Fruit fly (Drosophila melanogaster) whole organism, embryonic: ENCODE data around the gene CG3040.

ENCODE experiments used
- Abd-B ChIP-seq: fragments of 200-800 bp; sonication (Bioruptor generic); optimal IDR thresholded peaks from 2 replicates; lab custom pipeline; 2018; ENCODE audit warnings: missing biosample characterization, mild to moderate bottlenecking, missing genetic modification characterization, moderate library complexity
- Atf6 ChIP-seq: fragments of 200-800 bp; sonication (Bioruptor generic); IDR thresholded peaks from 2 replicates; pipeline ENCODE4 v1.3.6; 2022; ENCODE audit warnings: missing biosample characterization, missing genetic modification characterization
- B-H1 ChIP-seq: fragments of 200-800 bp; sonication (Bioruptor generic); IDR thresholded peaks from 3 replicates; pipeline ENCODE4 v1.3.6; 2022; ENCODE audit warnings: missing biosample characterization, missing genetic modification characterization
- B-H2 ChIP-seq: fragments of 200-800 bp; sonication (Bioruptor generic); optimal IDR thresholded peaks from 2 replicates; lab custom pipeline; 2018; ENCODE audit warnings: missing biosample characterization, mild to moderate bottlenecking, missing genetic modification characterization
- BEAF-32 ChIP-seq: fragments of 200-800 bp; sonication (Bioruptor generic); optimal IDR thresholded peaks from 3 replicates; lab custom pipeline; 2017; ENCODE audit warnings: missing biosample characterization, missing genetic modification characterization, mild to moderate bottlenecking, moderate library complexity, missing genetic modification reagents
- CG10979 ChIP-seq: fragments of 200-800 bp; sonication (Bioruptor generic); optimal IDR thresholded peaks from 2 replicates; lab custom pipeline; 2018; ENCODE audit warnings: missing biosample characterization, mild to moderate bottlenecking, missing genetic modification characterization, moderate library complexity
- CG12219 ChIP-seq: fragments of 200-800 bp; sonication (Bioruptor generic); optimal IDR thresholded peaks from 3 replicates; lab custom pipeline; 2018; ENCODE audit warnings: missing biosample characterization, mild to moderate bottlenecking, missing genetic modification characterization
- CG12236 ChIP-seq: fragments of 200-800 bp; sonication (Bioruptor generic); optimal IDR thresholded peaks from 2 replicates; lab custom pipeline; 2016; ENCODE audit warnings: missing biosample characterization, missing genetic modification characterization
- CG12942 ChIP-seq: fragments of 200-800 bp; sonication (Bioruptor generic); optimal IDR thresholded peaks from 3 replicates; lab custom pipeline; 2016; ENCODE audit warnings: missing biosample characterization, missing genetic modification characterization
- CG13287 ChIP-seq: fragments of 200-800 bp; sonication (Bioruptor generic); IDR thresholded peaks from 2 replicates; pipeline ENCODE4 v1.3.6; 2022; ENCODE audit warnings: missing biosample characterization, missing genetic modification characterization; ENCODE audit not compliant: partially characterized antibody
- CG17612 ChIP-seq: fragments of 200-800 bp; sonication (Bioruptor generic); IDR thresholded peaks from 2 replicates; pipeline ENCODE4 v1.3.6; 2022; ENCODE audit warnings: missing biosample characterization, missing genetic modification characterization
- CG18599 ChIP-seq: fragments of 200-800 bp; sonication (Bioruptor generic); optimal IDR thresholded peaks from 3 replicates; lab custom pipeline; 2017; ENCODE audit warnings: missing biosample characterization, missing genetic modification characterization, mild to moderate bottlenecking, moderate library complexity, missing genetic modification reagents
- CG2120 ChIP-seq: fragments of 200-800 bp; sonication (Bioruptor generic); optimal IDR thresholded peaks from 3 replicates; lab custom pipeline; 2016; ENCODE audit warnings: missing biosample characterization, missing genetic modification characterization
- CG2712 ChIP-seq: fragments of 200-800 bp; optimal IDR thresholded peaks from 3 replicates; lab custom pipeline; 2019; ENCODE audit warnings: missing biosample characterization, mild to moderate bottlenecking, missing genetic modification characterization, moderate library complexity
- CG3065 ChIP-seq: fragments of 200-800 bp; sonication (Bioruptor generic); optimal IDR thresholded peaks from 2 replicates; lab custom pipeline; 2016; ENCODE audit warnings: missing biosample characterization, missing genetic modification characterization
- CG32532 ChIP-seq: fragments of 200-800 bp; sonication (Bioruptor generic); IDR thresholded peaks from 2 replicates; pipeline ENCODE4 v1.3.6; 2022; ENCODE audit warnings: missing biosample characterization, missing genetic modification characterization
- CG3407 ChIP-seq: fragments of 200-800 bp; sonication (Bioruptor generic); optimal IDR thresholded peaks from 2 replicates; lab custom pipeline; 2018; ENCODE audit warnings: missing biosample characterization, mild to moderate bottlenecking, missing genetic modification characterization
- CG3726 ChIP-seq: fragments of 200-800 bp; sonication (Bioruptor generic); IDR thresholded peaks from 3 replicates; pipeline ENCODE4, ENCODE4 v1.3.6; 2022; ENCODE audit warnings: missing biosample characterization, missing genetic modification characterization
- CG3995 ChIP-seq: fragments of 200-800 bp; sonication (Bioruptor generic); optimal IDR thresholded peaks from 3 replicates; lab custom pipeline; 2016; ENCODE audit warnings: missing biosample characterization, missing genetic modification characterization
- CG4282 ChIP-seq: fragments of 200-800 bp; sonication (Bioruptor generic); optimal IDR thresholded peaks from 2 replicates; lab custom pipeline; 2016; ENCODE audit warnings: missing biosample characterization, missing genetic modification characterization
- CG4707 ChIP-seq: fragments of 200-800 bp; sonication (Bioruptor generic); optimal IDR thresholded peaks from 2 replicates; lab custom pipeline; 2018; ENCODE audit warnings: missing biosample characterization, mild to moderate bottlenecking, missing genetic modification characterization, moderate library complexity
- CG8290 ChIP-seq, 3 experiments: fragments of 200-800 bp; sonication (Bioruptor generic); optimal IDR thresholded peaks; 2 replicates each; lab custom pipeline; 2016 to 2019; ENCODE audit warnings: missing biosample characterization in 3 of 3, missing genetic modification characterization in 3 of 3, mild to moderate bottlenecking in 2 of 3, moderate library complexity in 1 of 3
- CG8924 ChIP-seq: fragments of 200-800 bp; optimal IDR thresholded peaks from 3 replicates; lab custom pipeline; 2019; ENCODE audit warnings: missing biosample characterization, mild to moderate bottlenecking, missing genetic modification characterization, moderate library complexity
- CrebB ChIP-seq: fragments of 200-800 bp; sonication (Bioruptor generic); optimal IDR thresholded peaks from 3 replicates; lab custom pipeline; 2018; ENCODE audit warnings: missing biosample characterization, mild to moderate bottlenecking, missing genetic modification characterization
- Fer2 ChIP-seq: fragments of 200-800 bp; sonication (Bioruptor generic); optimal IDR thresholded peaks from 2 replicates; lab custom pipeline; 2018; ENCODE audit warnings: missing biosample characterization, mild to moderate bottlenecking, missing genetic modification characterization, moderate library complexity
- Mad ChIP-seq: fragments of 200-800 bp; sonication (Bioruptor generic); optimal IDR thresholded peaks from 2 replicates; lab custom pipeline; 2016; ENCODE audit warnings: missing biosample characterization, missing genetic modification characterization
- Oli ChIP-seq: fragments of 200-800 bp; sonication (Bioruptor generic); optimal IDR thresholded peaks from 2 replicates; lab custom pipeline; 2018; ENCODE audit warnings: missing biosample characterization, mild to moderate bottlenecking, missing genetic modification characterization, moderate library complexity
- Scr ChIP-seq: fragments of 200-800 bp; sonication (Bioruptor generic); IDR thresholded peaks from 2 replicates; pipeline ENCODE4 v1.3.6; 2022; ENCODE audit warnings: missing biosample characterization, missing genetic modification characterization; ENCODE audit not compliant: partially characterized antibody
- Stat92E ChIP-seq, 3 experiments: fragments of >200 bp in 2 of 3; fragments of 200-800 bp in 1 of 3; sonication (Bioruptor generic) in 1 of 3; optimal IDR thresholded peaks; 2 replicates each; lab custom pipeline; 2017 to 2019; ENCODE audit warnings: missing biosample characterization in 3 of 3, missing genetic modification characterization in 3 of 3, mild to moderate bottlenecking in 1 of 3, moderate library complexity in 1 of 3
- Trl ChIP-seq, 3 experiments: fragments of >200 bp in 2 of 3; fragments of 200-800 bp in 1 of 3; sonication (Bioruptor generic) in 1 of 3; optimal IDR thresholded peaks; 2 replicates in 1 of 3; 3 replicates in 2 of 3; lab custom pipeline; 2016 to 2017; ENCODE audit warnings: missing biosample characterization in 1 of 3, missing genetic modification characterization in 1 of 3
- bbx ChIP-seq: fragments of 200-800 bp; sonication (Bioruptor generic); IDR thresholded peaks from 2 replicates; pipeline ENCODE4 v1.3.6; 2022; ENCODE audit warnings: missing biosample characterization, missing genetic modification characterization; ENCODE audit not compliant: partially characterized antibody
- chm ChIP-seq: fragments of 200-800 bp; sonication (Bioruptor generic); IDR thresholded peaks from 2 replicates; pipeline ENCODE4 v1.3.6; 2022; ENCODE audit warnings: missing biosample characterization, missing genetic modification characterization
- croc ChIP-seq: fragments of 200-800 bp; sonication (Bioruptor generic); conservative IDR thresholded peaks from 3 replicates; pipeline ENCODE4 v1.3.6; 2022; ENCODE audit warnings: missing biosample characterization, missing genetic modification characterization
- crp ChIP-seq, 2 experiments: fragments of 200-800 bp; sonication (Bioruptor generic); optimal IDR thresholded peaks; 2 replicates in 1 of 2; 3 replicates in 1 of 2; lab custom pipeline; 2017; ENCODE audit warnings: missing biosample characterization in 2 of 2, missing genetic modification characterization in 2 of 2, mild to moderate bottlenecking in 1 of 2, moderate library complexity in 1 of 2
- cwo ChIP-seq: fragments of 200-800 bp; sonication (Bioruptor generic); optimal IDR thresholded peaks from 3 replicates; lab custom pipeline; 2017; ENCODE audit warnings: missing biosample characterization, missing genetic modification characterization, mild to moderate bottlenecking, moderate library complexity, missing genetic modification reagents
- grn ChIP-seq: fragments of 200-800 bp; sonication (Bioruptor generic); optimal IDR thresholded peaks from 3 replicates; lab custom pipeline; 2017; ENCODE audit warnings: missing biosample characterization, missing genetic modification characterization
- hkb ChIP-seq, 2 experiments: fragments of 200-800 bp in 1 of 2; fragments of >200 bp in 1 of 2; sonication (Bioruptor generic) in 1 of 2; IDR thresholded peaks in 1 of 2; optimal IDR thresholded peaks in 1 of 2; 2 replicates each; pipeline versions ENCODE4 v1.3.6 to Lab custom; 2017 to 2022; ENCODE audit warnings: missing biosample characterization in 1 of 2, missing genetic modification characterization in 1 of 2
- lov ChIP-seq, 2 experiments: fragments of 200-800 bp in 1 of 2; fragments of >200 bp in 1 of 2; sonication (Bioruptor generic) in 1 of 2; IDR thresholded peaks in 1 of 2; optimal IDR thresholded peaks in 1 of 2; 2 replicates in 1 of 2; 3 replicates in 1 of 2; pipeline versions ENCODE4 v1.3.6 to Lab custom; 2017 to 2022; ENCODE audit warnings: missing biosample characterization in 1 of 2, missing genetic modification characterization in 1 of 2
- luna ChIP-seq: fragments of 200-800 bp; sonication (Bioruptor generic); optimal IDR thresholded peaks from 2 replicates; lab custom pipeline; 2016; ENCODE audit warnings: missing biosample characterization, missing genetic modification characterization
- nom ChIP-seq: fragments of 200-800 bp; sonication (Bioruptor generic); optimal IDR thresholded peaks from 2 replicates; lab custom pipeline; 2017; ENCODE audit warnings: missing biosample characterization, missing genetic modification characterization, mild to moderate bottlenecking, moderate library complexity, missing genetic modification reagents
- pfk ChIP-seq: fragments of 200-800 bp; sonication (Bioruptor generic); optimal IDR thresholded peaks from 2 replicates; lab custom pipeline; 2018; ENCODE audit warnings: missing biosample characterization, mild to moderate bottlenecking, missing genetic modification characterization, moderate library complexity
- psq ChIP-seq: fragments of 200-800 bp; sonication (Bioruptor generic); optimal IDR thresholded peaks from 2 replicates; lab custom pipeline; 2017; ENCODE audit warnings: missing biosample characterization, missing genetic modification characterization
- rib ChIP-seq: fragments of 200-800 bp; sonication (Bioruptor generic); IDR thresholded peaks from 2 replicates; pipeline ENCODE4 v1.3.6; 2022; ENCODE audit warnings: missing biosample characterization, missing genetic modification characterization
- sc ChIP-seq, 3 experiments: fragments of >200 bp in 2 of 3; fragments of 200-800 bp in 1 of 3; sonication (Bioruptor generic) in 1 of 3; optimal IDR thresholded peaks; 2 replicates in 2 of 3; 3 replicates in 1 of 3; lab custom pipeline; 2017; ENCODE audit warnings: mild to moderate bottlenecking in 1 of 3, missing biosample characterization in 1 of 3, missing genetic modification characterization in 1 of 3, missing genetic modification reagents in 1 of 3
- sna ChIP-seq: fragments of 200-800 bp; sonication (Bioruptor generic); IDR thresholded peaks from 2 replicates; pipeline ENCODE4 v1.3.6; 2022; ENCODE audit warnings: missing biosample characterization, missing genetic modification characterization; ENCODE audit not compliant: partially characterized antibody
- vfl ChIP-seq: fragments of 200-800 bp; sonication (Bioruptor generic); optimal IDR thresholded peaks from 2 replicates; lab custom pipeline; 2016; ENCODE audit warnings: missing biosample characterization, missing genetic modification characterization
- zfh2 ChIP-seq: fragments of 200-800 bp; sonication (Bioruptor generic); optimal IDR thresholded peaks from 2 replicates; lab custom pipeline; 2016; ENCODE audit warnings: missing biosample characterization, missing genetic modification characterization

Gene CG3040

DNA sequence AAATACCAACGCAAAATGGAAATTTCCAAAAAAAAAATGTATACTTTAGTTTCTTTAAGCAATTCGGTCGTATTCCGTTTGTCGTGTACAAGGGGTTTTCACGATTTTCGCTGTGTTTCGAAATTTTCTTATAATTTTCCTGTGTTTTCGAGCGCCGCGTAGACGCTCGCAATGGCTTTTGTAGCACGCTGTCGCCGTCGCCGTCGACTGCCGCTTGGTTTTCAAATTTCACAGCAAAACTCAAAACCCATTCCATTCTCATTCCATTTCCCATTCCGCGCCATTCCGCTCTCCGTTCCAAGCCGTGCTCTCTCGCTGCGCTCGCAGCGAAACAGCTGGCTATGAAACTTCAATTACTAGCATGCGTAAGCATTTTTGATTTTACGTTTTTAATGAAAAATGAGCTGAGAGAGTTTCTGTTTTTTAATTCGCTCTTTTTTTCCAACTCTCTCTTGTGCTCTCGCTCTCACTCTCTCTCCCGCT lies 8.3 kb upstream of the CG3040 start (continued):
- TF ChIP-seq crp (GFP tag; optimal IDR thresholded peaks at IDR 0.05; lab: Kevin White, UChicago): no peak
- peak; percentile 39; the same call in 1 of the 2 replicates for TF ChIP-seq bbx
- no peak for TF ChIP-seq Fer2
- no peak for TF ChIP-seq CG3065 (GFP tag; lab: Kevin White, UChicago)
- TF ChIP-seq lov (optimal IDR thresholded peaks at IDR 0.05; lab: Kevin White, UChicago): no peak
- no peak for TF ChIP-seq lov (GFP tag; IDR thresholded peaks at IDR 0.05; lab: Robert Waterston, UW)
- TF ChIP-seq CG2120: peak; percentile 15
- TF ChIP-seq CG8924: no peak
- TF ChIP-seq vfl (GFP tag; lab: Kevin White, UChicago): no peak
- TF ChIP-seq rib (GFP tag; lab: Robert Waterston, UW): no peak
- peak; percentile 88 to 95 for TF ChIP-seq Trl (optimal IDR thresholded peaks at IDR 0.05; lab: Kevin White, UChicago)
- TF ChIP-seq Trl (GFP tag; optimal IDR thresholded peaks at IDR 0.05; lab: Kevin White, UChicago): peak; percentile 61
- TF ChIP-seq psq (GFP tag; lab: Kevin White, UChicago): no peak
- TF ChIP-seq Mad: no peak
- no peak for TF ChIP-seq hkb (optimal IDR thresholded peaks at IDR 0.05; lab: Kevin White, UChicago)
- TF ChIP-seq hkb (GFP tag; IDR thresholded peaks at IDR 0.05; lab: Robert Waterston, UW): 0 out of 2 replicates have a peak, but pooled peaks have one; percentile 24
- TF ChIP-seq CG4707 (GFP tag; lab: Kevin White, UChicago): no peak
- no peak for TF ChIP-seq Oli (tag; lab: Kevin White, UChicago)
- TF ChIP-seq zfh2: no peak
- TF ChIP-seq CG4282 (GFP tag; lab: Kevin White, UChicago): no peak
- no peak for TF ChIP-seq Abd-B (GFP tag; lab: Kevin White, UChicago)
- no peak for TF ChIP-seq luna (GFP tag; lab: Kevin White, UChicago)
- peak; percentile 100 for TF ChIP-seq pfk (GFP tag; lab: Kevin White, UChicago)
- TF ChIP-seq CG18599 (GFP tag; lab: Kevin White, UChicago): peak; percentile 29
- no peak for TF ChIP-seq grn (GFP tag; lab: Kevin White, UChicago)
- TF ChIP-seq CG2712 (tag; lab: Kevin White, UChicago): no peak
- no peak for TF ChIP-seq CG12236
- no peak for TF ChIP-seq Stat92E (GFP tag; optimal IDR thresholded peaks at IDR 0.05; lab: Kevin White, UChicago)
- 0 out of 2 replicates have a peak, but pooled peaks have one; percentile 58 for TF ChIP-seq sna (GFP tag; lab: Robert Waterston, UW)
- no peak for TF ChIP-seq sc (optimal IDR thresholded peaks at IDR 0.05; lab: Kevin White, UChicago)
- TF ChIP-seq sc (GFP tag; optimal IDR thresholded peaks at IDR 0.05; lab: Kevin White, UChicago): no peak
- TF ChIP-seq B-H2 (GFP tag; lab: Kevin White, UChicago): no peak
- 0 out of 2 replicates have a peak, but pooled peaks have one; percentile 22 for TF ChIP-seq Atf6
- TF ChIP-seq nom: peak; percentile 54
- TF ChIP-seq B-H1 (GFP tag; lab: Robert Waterston, UW): no peak
- no peak for TF ChIP-seq CG12942 (GFP tag; lab: Kevin White, UChicago)
- TF ChIP-seq Scr (GFP tag; lab: Robert Waterston, UW): no peak
- TF ChIP-seq chm (GFP tag; lab: Robert Waterston, UW): peak; percentile 76
- no peak for TF ChIP-seq CrebB (tag; lab: Kevin White, UChicago)
- no peak for TF ChIP-seq CG3407
- no peak for TF ChIP-seq BEAF-32 (GFP tag; lab: Kevin White, UChicago)

DNA sequence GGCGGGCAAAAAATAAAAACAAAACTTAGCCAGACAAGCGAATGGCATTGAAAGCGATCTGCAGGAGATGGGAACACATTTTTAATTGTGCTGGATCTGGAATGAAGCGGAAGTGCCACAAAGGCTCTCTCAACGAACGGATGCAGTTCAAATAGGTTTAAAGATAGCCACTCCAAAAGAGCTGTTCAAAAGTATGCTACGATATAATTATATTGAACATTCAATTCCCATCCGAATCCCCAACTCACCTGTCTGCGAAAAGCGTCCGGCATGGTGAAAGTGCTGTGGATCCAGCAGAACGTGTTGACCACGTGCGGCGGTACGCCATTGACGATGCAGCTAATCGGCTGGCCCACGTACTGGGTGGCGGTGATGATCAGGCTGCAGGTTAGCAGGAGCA lies 3.7 kb upstream of the CG3040 start:
- TF ChIP-seq CG13287 (GFP tag; lab: Robert Waterston, UW): no peak
- TF ChIP-seq croc (GFP tag; lab: Robert Waterston, UW): no peak
- no peak for TF ChIP-seq CG3995 (GFP tag; lab: Kevin White, UChicago)
- TF ChIP-seq CG12219: no peak
- TF ChIP-seq CG8290 (GFP tag; optimal IDR thresholded peaks at IDR 0.05; lab: Kevin White, UChicago): no peak
- TF ChIP-seq CG8290 (tag; optimal IDR thresholded peaks at IDR 0.05; lab: Kevin White, UChicago): peak in 1 of 2 experiments; percentile 61
- no peak for TF ChIP-seq cwo (GFP tag; lab: Kevin White, UChicago)
- no peak for TF ChIP-seq CG10979
- TF ChIP-seq CG17612 (GFP tag; lab: Robert Waterston, UW): peak; percentile 87
- no peak for TF ChIP-seq CG3726 (GFP tag; lab: Robert Waterston, UW)
- no peak for TF ChIP-seq CG32532 (GFP tag; lab: Robert Waterston, UW)
